3 worm cellular contexts compared by ENCODE assay signal in the genomic region with DNA sequence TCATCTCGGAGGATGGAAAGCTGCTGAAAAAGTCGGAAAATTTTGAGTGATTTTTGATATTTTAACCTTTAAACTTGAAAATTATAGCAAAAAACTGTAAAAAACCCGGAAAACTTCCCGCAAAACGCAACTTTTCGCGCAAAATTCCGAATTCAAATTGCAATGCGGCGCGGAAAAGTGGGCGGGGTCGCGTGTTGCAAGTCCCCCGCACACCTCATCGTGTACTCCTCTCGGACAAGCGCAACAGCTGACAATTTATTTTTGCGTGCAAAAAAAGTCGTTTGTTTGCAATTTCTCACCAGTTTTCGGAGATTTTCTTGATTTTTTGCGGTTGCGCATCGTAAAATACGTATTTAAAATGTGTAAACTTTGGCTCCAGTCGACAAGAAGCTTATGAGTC.
TF ChIP-seq lines count a peak whose summit lies in the region.

npp-8 (minus strand) TSS at position 23 of the 400 bp plus-strand sequence.

TF ChIP-seq in whole organism, L1 larva, 84 proteins besides CTCF, POLR2A, EP300 and RAD21 (continued from another document and continues in another):
- TF ChIP-seq nhr-20 (tag; optimal IDR thresholded peaks at IDR 0.05; lab: Kevin White, UChicago) = peak; percentile 87
- peak; percentile 82 to 85 (median 83) for TF ChIP-seq dpl-1 (GFP tag; optimal IDR thresholded peaks at IDR 0.05; lab: Kevin White, UChicago)
- TF ChIP-seq nhr-71 (tag; optimal IDR thresholded peaks at IDR 0.05; lab: Kevin White, UChicago) = peak; percentile 94
- peak; percentile 86 to 88 for TF ChIP-seq lsy-2 (tag; optimal IDR thresholded peaks at IDR 0.05; lab: Kevin White, UChicago)
- TF ChIP-seq C16A3.4 (tag; optimal IDR thresholded peaks at IDR 0.05; lab: Kevin White, UChicago) = peak; percentile 79
- TF ChIP-seq pag-3 (tag; optimal IDR thresholded peaks at IDR 0.05; lab: Kevin White, UChicago; ENCODE audit: borderline replicate concordance, insufficient read depth) = no peak
- TF ChIP-seq snpc-4 (tag; optimal IDR thresholded peaks at IDR 0.05; lab: Kevin White, UChicago) = peak; percentile 65
- TF ChIP-seq nhr-237 (tag; optimal IDR thresholded peaks at IDR 0.05; lab: Kevin White, UChicago) = no peak
- TF ChIP-seq swsn-7 (tag; optimal IDR thresholded peaks at IDR 0.05; lab: Kevin White, UChicago) = peak; percentile 91
- TF ChIP-seq alr-1 (tag; optimal IDR thresholded peaks at IDR 0.05; lab: Kevin White, UChicago; ENCODE audit: borderline replicate concordance) = no peak
- no peak for TF ChIP-seq unc-30 (tag; optimal IDR thresholded peaks at IDR 0.05; lab: Kevin White, UChicago)
- TF ChIP-seq ets-5 (GFP tag; IDR thresholded peaks at IDR 0.05; lab: Robert Waterston, UW) = no peak
- peak; percentile 78 for TF ChIP-seq C04F5.9 (tag; optimal IDR thresholded peaks at IDR 0.05; lab: Kevin White, UChicago)
- TF ChIP-seq fkh-8 (tag; optimal IDR thresholded peaks at IDR 0.05; lab: Kevin White, UChicago) = peak; percentile 87
- peak; percentile 94 for TF ChIP-seq snu-23 (GFP tag; optimal IDR thresholded peaks at IDR 0.05; lab: Kevin White, UChicago)
- peak; percentile 91 for TF ChIP-seq xbp-1 (tag; optimal IDR thresholded peaks at IDR 0.05; lab: Kevin White, UChicago)
- TF ChIP-seq mdl-1 (tag; optimal IDR thresholded peaks at IDR 0.05; lab: Kevin White, UChicago) = peak in 1 of 2 experiments; percentile 64
- TF ChIP-seq nhr-76 (tag; optimal IDR thresholded peaks at IDR 0.05; lab: Kevin White, UChicago) = peak; percentile 10
- peak; percentile 52 for TF ChIP-seq blmp-1 (tag; optimal IDR thresholded peaks at IDR 0.05; lab: Kevin White, UChicago)
- peak; percentile 82 for TF ChIP-seq lin-13 (GFP tag; optimal IDR thresholded peaks at IDR 0.05; lab: Kevin White, UChicago)
- TF ChIP-seq lir-3 (tag; optimal IDR thresholded peaks at IDR 0.05; lab: Kevin White, UChicago; ENCODE audit: poor library complexity) = no peak
- no peak for TF ChIP-seq unc-62 (GFP tag; optimal IDR thresholded peaks at IDR 0.05; lab: Kevin White, UChicago)
- no peak for TF ChIP-seq Y116A8C.19 (tag; optimal IDR thresholded peaks at IDR 0.05; lab: Kevin White, UChicago; ENCODE audit: borderline replicate concordance)
- no peak for TF ChIP-seq aly-2 (tag; optimal IDR thresholded peaks at IDR 0.05; lab: Kevin White, UChicago)
- peak; percentile 72 for TF ChIP-seq ceh-90 (tag; optimal IDR thresholded peaks at IDR 0.05; lab: Kevin White, UChicago)
- TF ChIP-seq sptf-1 (tag; optimal IDR thresholded peaks at IDR 0.05; lab: Kevin White, UChicago) = no peak
- no peak for TF ChIP-seq hlh-4 (tag; optimal IDR thresholded peaks at IDR 0.05; lab: Kevin White, UChicago)
- no peak for TF ChIP-seq aha-1 (tag; optimal IDR thresholded peaks at IDR 0.05; lab: Kevin White, UChicago)
- peak; percentile 82 to 89 for TF ChIP-seq lin-35 (GFP tag; optimal IDR thresholded peaks at IDR 0.05; lab: Kevin White, UChicago)
- TF ChIP-seq nhr-11 (tag; optimal IDR thresholded peaks at IDR 0.05; lab: Kevin White, UChicago) = peak; percentile 37
- TF ChIP-seq lin-39 (tag; optimal IDR thresholded peaks at IDR 0.05; lab: Kevin White, UChicago) = peak; percentile 55
- TF ChIP-seq zag-1 (tag; optimal IDR thresholded peaks at IDR 0.05; lab: Kevin White, UChicago) = no peak
- no peak for TF ChIP-seq hlh-17 (GFP tag; optimal IDR thresholded peaks at IDR 0.05; lab: Kevin White, UChicago; ENCODE audit: borderline replicate concordance)
- no peak for TF ChIP-seq zip-4 (GFP tag; optimal IDR thresholded peaks at IDR 0.05; lab: Kevin White, UChicago)
- peak; percentile 50 for TF ChIP-seq fkh-10 (GFP tag; optimal IDR thresholded peaks at IDR 0.05; lab: Kevin White, UChicago)
- no peak for TF ChIP-seq pqm-1 (tag; optimal IDR thresholded peaks at IDR 0.05; lab: Kevin White, UChicago)
- TF ChIP-seq nhr-19 (GFP tag; conservative IDR thresholded peaks at IDR 0.05; lab: Robert Waterston, UW) = peak; percentile 89
- TF ChIP-seq nhr-85 (tag; lab: Kevin White, UChicago) = peak; percentile 91
- peak; percentile 32 to 80 for TF ChIP-seq ztf-11 (tag; optimal IDR thresholded peaks at IDR 0.05; lab: Kevin White, UChicago)
- TF ChIP-seq nhr-84 (tag; optimal IDR thresholded peaks at IDR 0.05; lab: Kevin White, UChicago) = no peak
- TF ChIP-seq ceh-88 (GFP tag; IDR thresholded peaks at IDR 0.05; lab: Robert Waterston, UW) = peak; percentile 59

TF ChIP-seq in whole organism, L3 larva, 47 proteins besides CTCF, POLR2A, EP300 and RAD21 (continued from another document):
- no peak for TF ChIP-seq unc-62 (GFP tag; optimal IDR thresholded peaks at IDR 0.05; lab: Kevin White, UChicago)
- peak; percentile 77 for TF ChIP-seq nhr-23 (tag; optimal IDR thresholded peaks at IDR 0.05; lab: Kevin White, UChicago)
- TF ChIP-seq lsy-12 (tag; optimal IDR thresholded peaks at IDR 0.05; lab: Kevin White, UChicago) = peak; percentile 86
- no peak for TF ChIP-seq aly-2 (tag; optimal IDR thresholded peaks at IDR 0.05; lab: Kevin White, UChicago)
- TF ChIP-seq hmg-11 (tag; optimal IDR thresholded peaks at IDR 0.05; lab: Kevin White, UChicago) = peak; percentile 93
- peak; percentile 77 for TF ChIP-seq lin-39 (tag; optimal IDR thresholded peaks at IDR 0.05; lab: Kevin White, UChicago)
- no peak for TF ChIP-seq eor-1 (tag; optimal IDR thresholded peaks at IDR 0.05; lab: Kevin White, UChicago)
- no peak for TF ChIP-seq pqm-1 (tag; optimal IDR thresholded peaks at IDR 0.05; lab: Kevin White, UChicago)
- TF ChIP-seq elt-1 (tag; optimal IDR thresholded peaks at IDR 0.05; lab: Kevin White, UChicago) = no peak
- TF ChIP-seq ceh-28 (tag; optimal IDR thresholded peaks at IDR 0.05; lab: Kevin White, UChicago) = peak; percentile 67
- no peak for TF ChIP-seq nhr-12 (tag; optimal IDR thresholded peaks at IDR 0.05; lab: Kevin White, UChicago)
- TF ChIP-seq nhr-25 (tag; optimal IDR thresholded peaks at IDR 0.05; lab: Kevin White, UChicago) = peak; percentile 74
- TF ChIP-seq sea-2 (GFP tag; optimal IDR thresholded peaks at IDR 0.05; lab: Kevin White, UChicago) = no peak
- no peak for TF ChIP-seq nhr-77 (tag; optimal IDR thresholded peaks at IDR 0.05; lab: Kevin White, UChicago)
- TF ChIP-seq snpc-4 (tag; optimal IDR thresholded peaks at IDR 0.05; lab: Kevin White, UChicago) = peak; percentile 61
- no peak for TF ChIP-seq nhr-67 (tag; optimal IDR thresholded peaks at IDR 0.05; lab: Kevin White, UChicago)
- peak; percentile 6 for TF ChIP-seq egl-27 (tag; optimal IDR thresholded peaks at IDR 0.05; lab: Kevin White, UChicago)
- TF ChIP-seq zag-1 (tag; optimal IDR thresholded peaks at IDR 0.05; lab: Kevin White, UChicago) = no peak
- TF ChIP-seq nhr-11 (tag; optimal IDR thresholded peaks at IDR 0.05; lab: Kevin White, UChicago) = no peak
- no peak for TF ChIP-seq daf-12 (tag; optimal IDR thresholded peaks at IDR 0.05; lab: Kevin White, UChicago)
- no peak for TF ChIP-seq nhr-28 (tag; optimal IDR thresholded peaks at IDR 0.05; lab: Kevin White, UChicago)

TF ChIP-seq in whole organism, young adult, 124 proteins besides CTCF, POLR2A, EP300 and RAD21 (continued from another document and continues in another):
- TF ChIP-seq madf-6 (GFP tag; IDR thresholded peaks at IDR 0.05; lab: Robert Waterston, UW) (peak; percentile 92), F49E8.2 (tag; optimal IDR thresholded peaks at IDR 0.05; lab: Kevin White, UChicago; ENCODE audit: insufficient read depth) (peak; percentile 79), B0336.3 (GFP tag; IDR thresholded peaks at IDR 0.05; lab: Robert Waterston, UW) (peak; percentile 95), lag-1 (GFP tag; IDR thresholded peaks at IDR 0.05; lab: Robert Waterston, UW) (no peak), fkh-3 (tag; optimal IDR thresholded peaks at IDR 0.05; lab: Kevin White, UChicago) (no peak), lsy-27 (tag; optimal IDR thresholded peaks at IDR 0.05; lab: Kevin White, UChicago; ENCODE audit: borderline replicate concordance, insufficient read depth) (no peak), ets-4 (GFP tag; optimal IDR thresholded peaks at IDR 0.05; lab: Kevin White, UChicago) (peak; percentile 20), ztf-3 (GFP tag; optimal IDR thresholded peaks at IDR 0.05; lab: Kevin White, UChicago) (no peak), hlh-26 (GFP tag; conservative IDR thresholded peaks at IDR 0.05; lab: Robert Waterston, UW) (no peak), ceh-100 (GFP tag; IDR thresholded peaks at IDR 0.05; lab: Robert Waterston, UW) (peak; percentile 89), ztf-18 (tag; optimal IDR thresholded peaks at IDR 0.05; lab: Kevin White, UChicago) (peak; percentile 54), ceh-27 (GFP tag; optimal IDR thresholded peaks at IDR 0.05; lab: Kevin White, UChicago) (peak; percentile 81), hlh-12 (tag; optimal IDR thresholded peaks at IDR 0.05; lab: Kevin White, UChicago) (no peak), rcor-1 (GFP tag; IDR thresholded peaks at IDR 0.05; lab: Robert Waterston, UW) (peak; percentile 80), akir-1 (GFP tag; optimal IDR thresholded peaks at IDR 0.05; lab: Kevin White, UChicago) (no peak), snpc-3.4 (tag; optimal IDR thresholded peaks at IDR 0.05; lab: Kevin White, UChicago) (peak; percentile 58), bed-1 (GFP tag; IDR thresholded peaks at IDR 0.05; lab: Robert Waterston, UW) (no peak), egl-44 (GFP tag; IDR thresholded peaks at IDR 0.05; lab: Robert Waterston, UW) (peak; percentile 59; the same call in 1 of the 2 replicates), bed-2 (GFP tag; IDR thresholded peaks at IDR 0.05; lab: Robert Waterston, UW) (peak; percentile 83), attf-3 (GFP tag; conservative IDR thresholded peaks at IDR 0.05; lab: Robert Waterston, UW) (peak; percentile 79), hmg-20 (GFP tag; IDR thresholded peaks at IDR 0.05; lab: Robert Waterston, UW) (0 out of 2 replicates have a peak, but pooled peaks have one; percentile 45), nfyb-1 (GFP tag; IDR thresholded peaks at IDR 0.05; lab: Robert Waterston, UW) (peak; percentile 81), T07F8.4 (tag; optimal IDR thresholded peaks at IDR 0.05; lab: Kevin White, UChicago) (no peak), somi-1 (GFP tag; optimal IDR thresholded peaks at IDR 0.05; lab: Kevin White, UChicago) (peak; percentile 14), F57C9.4 (tag; optimal IDR thresholded peaks at IDR 0.05; lab: Kevin White, UChicago) (no peak), Y95B8A.8 (GFP tag; IDR thresholded peaks at IDR 0.05; lab: Robert Waterston, UW) (peak; percentile 91), nhr-179 (tag; optimal IDR thresholded peaks at IDR 0.05; lab: Kevin White, UChicago) (no peak), lin-40 (tag; optimal IDR thresholded peaks at IDR 0.05; lab: Kevin White, UChicago) (peak; percentile 89), F39B2.1 (GFP tag; IDR thresholded peaks at IDR 0.05; lab: Robert Waterston, UW) (no peak), rpc-1 (optimal IDR thresholded peaks at IDR 0.05; lab: Kevin White, UChicago) (peak; percentile 42), rpc-1 (tag; optimal IDR thresholded peaks at IDR 0.05; lab: Kevin White, UChicago) (no peak), Y53F4B.3 (GFP tag; IDR thresholded peaks at IDR 0.05; lab: Robert Waterston, UW) (no peak), F55B11.4 (tag; optimal IDR thresholded peaks at IDR 0.05; lab: Kevin White, UChicago; ENCODE audit: borderline replicate concordance, insufficient read depth) (no peak), B0035.1 (tag; optimal IDR thresholded peaks at IDR 0.05; lab: Kevin White, UChicago) (no peak), lir-1 (GFP tag; conservative IDR thresholded peaks at IDR 0.05; lab: Robert Waterston, UW) (no peak; the same call in 1 of the 2 replicates), madf-3 (GFP tag; IDR thresholded peaks at IDR 0.05; lab: Robert Waterston, UW) (peak; percentile 75; the same call in 1 of the 2 replicates), ztf-26 (tag; optimal IDR thresholded peaks at IDR 0.05; lab: Kevin White, UChicago) (peak; percentile 80), nhr-120 (GFP tag; IDR thresholded peaks at IDR 0.05; lab: Robert Waterston, UW) (no peak), tbx-9 (tag; optimal IDR thresholded peaks at IDR 0.05; lab: Kevin White, UChicago; ENCODE audit: borderline replicate concordance) (no peak), attf-5 (GFP tag; optimal IDR thresholded peaks at IDR 0.05; lab: Kevin White, UChicago) (peak; percentile 96), F52B5.7 (tag; optimal IDR thresholded peaks at IDR 0.05; lab: Kevin White, UChicago) (no peak), cebp-1 (GFP tag; IDR thresholded peaks at IDR 0.05; lab: Robert Waterston, UW) (peak; percentile 42; the same call in 1 of the 2 replicates), cebp-1 (tag; optimal IDR thresholded peaks at IDR 0.05; lab: Kevin White, UChicago) (peak; percentile 80), snpc-1.3 (tag; optimal IDR thresholded peaks at IDR 0.05; lab: Kevin White, UChicago; ENCODE audit: insufficient read depth) (peak; percentile 83), F23B12.7 (tag; optimal IDR thresholded peaks at IDR 0.05; lab: Kevin White, UChicago; ENCODE audit: insufficient read depth) (peak; percentile 89), hmg-1.2 (GFP tag; IDR thresholded peaks at IDR 0.05; lab: Robert Waterston, UW) (peak; percentile 70), ztf-28 (GFP tag; IDR thresholded peaks at IDR 0.05; lab: Robert Waterston, UW) (peak; percentile 67; the same call in 1 of the 2 replicates), madf-8 (GFP tag; conservative IDR thresholded peaks at IDR 0.05; lab: Robert Waterston, UW) (peak; percentile 77), chd-7 (tag; optimal IDR thresholded peaks at IDR 0.05; lab: Kevin White, UChicago) (peak; percentile 65), athp-1 (tag; optimal IDR thresholded peaks at IDR 0.05; lab: Kevin White, UChicago) (peak; percentile 92), C06A6.2 (GFP tag; conservative IDR thresholded peaks at IDR 0.05; lab: Robert Waterston, UW) (peak; percentile 92), K12H6.12 (tag; optimal IDR thresholded peaks at IDR 0.05; lab: Kevin White, UChicago) (peak; percentile 72), hrde-1 (tag; optimal IDR thresholded peaks at IDR 0.05; lab: Kevin White, UChicago; ENCODE audit: borderline replicate concordance) (peak; percentile 57), F57A8.1 (GFP tag; optimal IDR thresholded peaks at IDR 0.05; lab: Kevin White, UChicago) (no peak), lin-54 (GFP tag; optimal IDR thresholded peaks at IDR 0.05; lab: Kevin White, UChicago) (peak; percentile 96), ekl-4 (GFP tag; IDR thresholded peaks at IDR 0.05; lab: Robert Waterston, UW) (peak; percentile 80), hsf-1 (GFP tag; IDR thresholded peaks at IDR 0.05; lab: Robert Waterston, UW) (peak; percentile 58), pha-4 (tag; optimal IDR thresholded peaks at IDR 0.05; lab: Kevin White, UChicago) (peak; percentile 62), tbp1 (GFP tag; optimal IDR thresholded peaks at IDR 0.05; lab: Kevin White, UChicago) (peak; percentile 70), him-1 (tag; optimal IDR thresholded peaks at IDR 0.05; lab: Kevin White, UChicago) (no peak), ceh-79 (tag; optimal IDR thresholded peaks at IDR 0.05; lab: Kevin White, UChicago) (no peak), ama-1 (optimal IDR thresholded peaks at IDR 0.05; lab: Kevin White, UChicago) (no peak), ama-1 (GFP tag; optimal IDR thresholded peaks at IDR 0.05; lab: Kevin White, UChicago) (no peak), sea-2 (GFP tag; IDR thresholded peaks at IDR 0.05; lab: Robert Waterston, UW) (no peak), egl-18 (GFP tag; IDR thresholded peaks at IDR 0.05; lab: Robert Waterston, UW) (0 out of 2 replicates have a peak, but pooled peaks have one; percentile 39), efl-1 (GFP tag; optimal IDR thresholded peaks at IDR 0.05; lab: Kevin White, UChicago) (peak; percentile 93), lsl-1 (GFP tag; optimal IDR thresholded peaks at IDR 0.05; lab: Kevin White, UChicago) (peak; percentile 78), rec-8 (tag; optimal IDR thresholded peaks at IDR 0.05; lab: Kevin White, UChicago) (peak; percentile 14 to 56), cebp-2 (GFP tag; IDR thresholded peaks at IDR 0.05; lab: Robert Waterston, UW) (no peak), Y67H2A.10 (GFP tag; conservative IDR thresholded peaks at IDR 0.05; lab: Robert Waterston, UW) (peak; percentile 76), mxl-1 (tag; optimal IDR thresholded peaks at IDR 0.05; lab: Kevin White, UChicago) (no peak), mes-4 (tag; optimal IDR thresholded peaks at IDR 0.05; lab: Kevin White, UChicago) (no peak)
